Fruit fly (Drosophila melanogaster): ENCODE data around the gene r.
A peak's percentile ranks its signal among the peaks of the same experiment; 100 is the strongest.

The r gene

dm6 chrX:16621462-16621861, 33.7 kb upstream of the r start, which contains the start of gene CG9782 (continued):
- 0 out of 2 replicates have a peak, but pooled peaks have one; percentile 10 for TF ChIP-seq MBD-R2 (GFP tag; IDR thresholded peaks at IDR 0.05)

DNA sequence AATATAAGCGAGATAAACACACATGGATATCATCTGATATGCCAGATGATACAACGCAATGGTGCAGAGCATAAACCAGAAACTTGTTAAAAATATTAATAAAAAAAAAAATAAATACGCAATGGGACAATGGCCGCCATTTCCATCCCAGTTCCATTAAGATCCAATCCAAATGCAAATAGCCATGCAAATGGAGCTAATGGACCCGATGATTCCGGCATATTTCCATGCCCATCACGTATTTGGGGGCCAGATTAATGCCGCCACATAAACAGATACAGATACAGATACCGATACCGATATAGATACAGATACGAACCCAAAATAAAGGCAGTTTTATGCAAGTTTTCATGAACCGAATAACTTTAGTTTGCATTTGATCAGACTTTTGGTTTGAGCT, 31.6 kb upstream of the r start:
- TF ChIP-seq Med (GFP tag) (peak; percentile 22), luna (GFP tag; optimal IDR thresholded peaks at IDR 0.05) (no peak), abd-A (tag; optimal IDR thresholded peaks at IDR 0.05) (peak; percentile 63), grn (GFP tag; optimal IDR thresholded peaks at IDR 0.05) (peak; percentile 16), CG13894 (tag; optimal IDR thresholded peaks at IDR 0.05) (peak; percentile 80), chinmo (GFP tag; IDR thresholded peaks at IDR 0.05; ENCODE audit: partially characterized antibody) (peak; percentile 41; the same call in 1 of the 4 replicates)

- TF ChIP-seq Med (GFP tag) (peak; percentile 12), CG10209 (GFP tag; optimal IDR thresholded peaks at IDR 0.05) (no peak), z (GFP tag; IDR thresholded peaks at IDR 0.05) (peak; percentile 34; the same call in 1 of the 3 replicates), CTCF (GFP tag; optimal IDR thresholded peaks at IDR 0.05) (peak; percentile 89), CG10979 (tag; optimal IDR thresholded peaks at IDR 0.05) (peak; percentile 40)
Observed at dm6 chrX:16624519-16624918, 30.6 kb upstream of the r start.

- no peak for TF ChIP-seq pfk (GFP tag; optimal IDR thresholded peaks at IDR 0.05)
- TF ChIP-seq CG16863 (GFP tag; optimal IDR thresholded peaks at IDR 0.05), result no peak
- TF ChIP-seq CG13287 (GFP tag; IDR thresholded peaks at IDR 0.05; ENCODE audit: partially characterized antibody), result no peak
- no peak for TF ChIP-seq CG3065 (GFP tag; optimal IDR thresholded peaks at IDR 0.05)
- no peak for TF ChIP-seq CG13424 (tag; optimal IDR thresholded peaks at IDR 0.05)
- TF ChIP-seq CG4854 (GFP tag; optimal IDR thresholded peaks at IDR 0.05), result no peak
- no peak for TF ChIP-seq CG2129 (GFP tag; IDR thresholded peaks at IDR 0.05; ENCODE audit: partially characterized antibody)
- no peak for TF ChIP-seq Usf (GFP tag; optimal IDR thresholded peaks at IDR 0.05)
Observed at dm6 chrX:16632135-16632534, 23.0 kb upstream of the r start, which contains the start of gene CG9777. TSS of gene CG9777 (minus strand) at chrX:16632235.

DNA sequence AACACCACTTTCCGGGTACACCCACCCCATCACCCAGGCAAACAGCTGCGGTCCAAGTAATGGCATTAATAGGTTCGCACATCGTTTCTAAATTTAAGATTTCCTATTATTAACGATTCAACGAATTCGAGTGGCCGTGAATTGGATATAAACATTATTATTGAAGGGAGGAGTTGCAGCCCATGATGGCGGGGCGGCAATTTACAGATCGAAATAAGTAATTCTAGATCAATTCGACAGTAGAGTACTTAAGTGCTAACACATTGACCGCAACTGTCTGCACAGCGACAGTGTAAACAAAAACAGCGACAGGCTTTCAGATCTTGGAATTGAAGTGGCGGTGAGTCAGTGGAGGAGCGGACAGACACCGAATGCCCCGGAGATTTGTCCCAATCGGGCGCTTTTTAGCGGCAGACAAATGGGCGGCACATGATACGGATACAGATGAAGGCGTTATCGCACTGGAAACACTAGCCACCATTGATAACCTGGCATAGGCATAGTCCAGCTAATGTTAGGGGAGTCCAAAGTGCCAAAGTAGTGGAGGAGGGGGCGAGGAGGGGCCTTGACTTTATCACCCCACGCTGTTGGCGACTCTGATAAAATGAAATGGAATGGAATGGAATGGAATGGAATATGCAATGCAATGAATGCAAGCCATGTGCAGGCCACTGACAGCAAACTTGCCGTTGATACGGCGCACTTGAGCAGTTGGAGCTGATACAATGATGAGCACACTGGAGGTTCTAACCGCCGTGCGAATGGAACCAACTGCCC, 21.8 kb upstream of the r start:
- no peak for TF ChIP-seq CG3847 (GFP tag; IDR thresholded peaks at IDR 0.05)
- TF ChIP-seq twi (tag; optimal IDR thresholded peaks at IDR 0.05), result peak; percentile 22
- TF ChIP-seq HLH4C (GFP tag; IDR thresholded peaks at IDR 0.05; ENCODE audit: partially characterized antibody), result no peak
- no peak for TF ChIP-seq Abd-B (GFP tag; optimal IDR thresholded peaks at IDR 0.05)
- peak; percentile 28 for TF ChIP-seq Ets65A (GFP tag)
- TF ChIP-seq CG4424 (GFP tag; optimal IDR thresholded peaks at IDR 0.05), result no peak
- TF ChIP-seq bsh (GFP tag; optimal IDR thresholded peaks at IDR 0.05), result peak in 1 of 2 experiments; percentile 56
- peak; percentile 47; the same call in 1 of the 2 replicates for TF ChIP-seq CG11696 (GFP tag; IDR thresholded peaks at IDR 0.05)
- 0 out of 2 replicates have a peak, but pooled peaks have one; percentile 14 for TF ChIP-seq CG9215 (GFP tag; IDR thresholded peaks at IDR 0.05)
- no peak for TF ChIP-seq Asciz (GFP tag; optimal IDR thresholded peaks at IDR 0.05)
- TF ChIP-seq row (GFP tag; IDR thresholded peaks at IDR 0.05), result peak; percentile 20; the same call in 2 of the 3 replicates
- no peak for TF ChIP-seq CTCF (GFP tag; optimal IDR thresholded peaks at IDR 0.05)
- TF ChIP-seq gfzf (GFP tag; optimal IDR thresholded peaks at IDR 0.05), result no peak
- no peak for TF ChIP-seq Doc3 (GFP tag; IDR thresholded peaks at IDR 0.05; ENCODE audit: partially characterized antibody)
- peak; percentile 87 for TF ChIP-seq nom (GFP tag; optimal IDR thresholded peaks at IDR 0.05)
- peak; percentile 28; the same call in 1 of the 2 replicates for TF ChIP-seq Drgx (GFP tag; IDR thresholded peaks at IDR 0.05)
- peak; percentile 11 for TF ChIP-seq sens (GFP tag)
- TF ChIP-seq dmrt11E (tag; optimal IDR thresholded peaks at IDR 0.05), result peak; percentile 4
- no peak for TF ChIP-seq Ravus (GFP tag; IDR thresholded peaks at IDR 0.05)
- peak in 1 of 2 experiments; percentile 68 for TF ChIP-seq Eip74EF (GFP tag; optimal IDR thresholded peaks at IDR 0.05)
- TF ChIP-seq Trl (optimal IDR thresholded peaks at IDR 0.05), result no peak
- TF ChIP-seq Trl (GFP tag; optimal IDR thresholded peaks at IDR 0.05), result no peak
- peak; percentile 4 for TF ChIP-seq CG10209 (GFP tag; optimal IDR thresholded peaks at IDR 0.05)
- no peak for TF ChIP-seq yki (optimal IDR thresholded peaks at IDR 0.05)
- peak; percentile 4 for TF ChIP-seq pfk (GFP tag; optimal IDR thresholded peaks at IDR 0.05)
- peak; percentile 66 for TF ChIP-seq CG12769 (tag; optimal IDR thresholded peaks at IDR 0.05)
